Fruit fly (Drosophila melanogaster) whole organism, embryonic: Measurements from ENCODE around the gene CG10068.

ENCODE experiments used
- Blimp-1 ChIP-seq: fragments of 200-800 bp; sonication (Bioruptor generic); optimal IDR thresholded peaks from 3 replicates; lab custom pipeline; 2018; ENCODE audit warnings: missing biosample characterization, missing genetic modification characterization, mild to moderate bottlenecking, moderate library complexity, missing genetic modification reagents
- CG11696 ChIP-seq: fragments of 200-800 bp; sonication (Bioruptor generic); IDR thresholded peaks from 2 replicates; pipeline ENCODE4 v1.3.6; 2022; ENCODE audit warnings: missing biosample characterization, missing genetic modification characterization
- CG11723 ChIP-seq: fragments of 200-800 bp; sonication (Bioruptor generic); optimal IDR thresholded peaks from 2 replicates; lab custom pipeline; 2017; ENCODE audit warnings: missing biosample characterization, mild to moderate bottlenecking, missing genetic modification characterization
- CG12155 ChIP-seq: fragments of 200-800 bp; sonication (Bioruptor generic); optimal IDR thresholded peaks from 3 replicates; lab custom pipeline; 2016; ENCODE audit warnings: missing biosample characterization, missing genetic modification characterization
- CG12744 ChIP-seq: fragments of 200-800 bp; sonication (Bioruptor generic); optimal IDR thresholded peaks from 2 replicates; lab custom pipeline; 2016; ENCODE audit warnings: missing biosample characterization, missing genetic modification characterization
- CG13624 ChIP-seq: fragments of 200-800 bp; sonication (Bioruptor generic); optimal IDR thresholded peaks from 2 replicates; lab custom pipeline; 2016; ENCODE audit warnings: missing biosample characterization, missing genetic modification characterization
- CG15479 ChIP-seq: fragments of 200-800 bp; sonication (Bioruptor generic); optimal IDR thresholded peaks from 3 replicates; lab custom pipeline; 2019; ENCODE audit warnings: missing biosample characterization, mild to moderate bottlenecking, missing genetic modification characterization, moderate library complexity
- CG15601 ChIP-seq: fragments of 200-800 bp; sonication (Bioruptor generic); optimal IDR thresholded peaks from 3 replicates; lab custom pipeline; 2019; ENCODE audit warnings: missing biosample characterization, mild to moderate bottlenecking, missing genetic modification characterization, moderate library complexity
- CG17802 ChIP-seq: fragments of 200-800 bp; sonication (Bioruptor generic); optimal IDR thresholded peaks from 2 replicates; lab custom pipeline; 2018; ENCODE audit warnings: missing biosample characterization, mild to moderate bottlenecking, missing genetic modification characterization, moderate library complexity
- CG17912 ChIP-seq: fragments of 200-800 bp; sonication (Bioruptor generic); optimal IDR thresholded peaks from 2 replicates; lab custom pipeline; 2018; ENCODE audit warnings: missing biosample characterization, mild to moderate bottlenecking, missing genetic modification characterization
- CG30403 ChIP-seq: fragments of 200-800 bp; sonication (Bioruptor generic); optimal IDR thresholded peaks from 3 replicates; lab custom pipeline; 2016; ENCODE audit warnings: missing biosample characterization, missing genetic modification characterization
- CG30431 ChIP-seq: fragments of 200-800 bp; sonication (Bioruptor generic); optimal IDR thresholded peaks from 2 replicates; lab custom pipeline; 2017; ENCODE audit warnings: missing biosample characterization, missing genetic modification characterization
- CG34224 ChIP-seq: fragments of 200-800 bp; sonication (Bioruptor generic); IDR thresholded peaks from 3 replicates; pipeline ENCODE4 v1.3.6; 2022; ENCODE audit warnings: missing biosample characterization, missing genetic modification characterization; ENCODE audit not compliant: partially characterized antibody
- CG3726 ChIP-seq: fragments of 200-800 bp; sonication (Bioruptor generic); IDR thresholded peaks from 3 replicates; pipeline ENCODE4, ENCODE4 v1.3.6; 2022; ENCODE audit warnings: missing biosample characterization, missing genetic modification characterization
- CG4424 ChIP-seq: fragments of 200-800 bp; sonication (Bioruptor generic); optimal IDR thresholded peaks from 3 replicates; lab custom pipeline; 2016; ENCODE audit warnings: missing biosample characterization, missing genetic modification characterization
- CG6791 ChIP-seq: fragments of 200-800 bp; sonication (Bioruptor generic); IDR thresholded peaks from 3 replicates; pipeline ENCODE4 v1.3.6; 2022; ENCODE audit warnings: missing biosample characterization, missing genetic modification characterization; ENCODE audit not compliant: partially characterized antibody
- CG9932 ChIP-seq: fragments of 200-800 bp; sonication (Bioruptor generic); IDR thresholded peaks from 2 replicates; pipeline ENCODE4 v1.3.6; 2022; ENCODE audit warnings: missing biosample characterization, missing genetic modification characterization
- CTCF ChIP-seq: fragments of 200-800 bp; sonication (Bioruptor generic); optimal IDR thresholded peaks from 2 replicates; lab custom pipeline; 2017; ENCODE audit warnings: missing biosample characterization, mild to moderate bottlenecking, missing genetic modification characterization, moderate library complexity
- Deaf1 ChIP-seq: fragments of 200-800 bp; optimal IDR thresholded peaks from 3 replicates; lab custom pipeline; 2019; ENCODE audit warnings: missing biosample characterization, mild to moderate bottlenecking, missing genetic modification characterization, moderate library complexity
- Ets65A ChIP-seq: fragments of 200-800 bp; sonication (Bioruptor generic); peaks from one replicate; lab custom pipeline; 2016; ENCODE audit warnings: missing biosample characterization, missing genetic modification characterization
- H2.0 ChIP-seq: fragments of 200-800 bp; sonication (Bioruptor generic); IDR thresholded peaks from 2 replicates; pipeline ENCODE4 v1.3.6; 2022; ENCODE audit warnings: missing biosample characterization, missing genetic modification characterization
- Hand ChIP-seq: fragments of 200-800 bp; sonication (Bioruptor generic); optimal IDR thresholded peaks from 2 replicates; lab custom pipeline; 2017; ENCODE audit warnings: mild to moderate bottlenecking, missing biosample characterization, missing genetic modification reagents, missing genetic modification characterization
- Med ChIP-seq: fragments of 200-800 bp; sonication (Bioruptor generic); peaks from one replicate; lab custom pipeline; 2016; ENCODE audit warnings: missing biosample characterization, missing genetic modification characterization, mild to moderate bottlenecking, inconsistent platforms, moderate library complexity
- Nf-YB ChIP-seq: fragments of 200-800 bp; sonication (Bioruptor generic); optimal IDR thresholded peaks from 3 replicates; lab custom pipeline; 2019; ENCODE audit warnings: missing biosample characterization, mild to moderate bottlenecking, missing genetic modification characterization, moderate library complexity
- Pdp1 ChIP-seq, 2 experiments: fragments of 200-800 bp; sonication (Bioruptor generic); optimal IDR thresholded peaks; 3 replicates each; lab custom pipeline; 2016; ENCODE audit warnings: missing biosample characterization in 2 of 2, missing genetic modification characterization in 2 of 2, mild to moderate bottlenecking in 1 of 2, moderate library complexity in 1 of 2
- Xbp1 ChIP-seq: fragments of 200-800 bp; sonication (Bioruptor generic); optimal IDR thresholded peaks from 3 replicates; lab custom pipeline; 2016; ENCODE audit warnings: missing biosample characterization, mild to moderate bottlenecking, missing genetic modification characterization
- chm ChIP-seq: fragments of 200-800 bp; sonication (Bioruptor generic); IDR thresholded peaks from 2 replicates; pipeline ENCODE4 v1.3.6; 2022; ENCODE audit warnings: missing biosample characterization, missing genetic modification characterization
- chn ChIP-seq: fragments of 200-800 bp; sonication (Bioruptor generic); optimal IDR thresholded peaks from 2 replicates; lab custom pipeline; 2016; ENCODE audit warnings: missing biosample characterization, missing genetic modification characterization
- ci ChIP-seq: fragments of 200-800 bp; sonication (Bioruptor generic); IDR thresholded peaks from 3 replicates; pipeline ENCODE4 v1.3.6; 2022; ENCODE audit warnings: missing biosample characterization, missing genetic modification characterization
- mld ChIP-seq: fragments of 200-800 bp; sonication (Bioruptor generic); IDR thresholded peaks from 3 replicates; pipeline ENCODE4 v1.3.6; 2022; ENCODE audit warnings: missing biosample characterization, missing genetic modification characterization; ENCODE audit not compliant: partially characterized antibody
- sens ChIP-seq: fragments of 200-800 bp; sonication (Bioruptor generic); peaks from one replicate; lab custom pipeline; 2016; ENCODE audit warnings: missing biosample characterization, missing genetic modification characterization
- sima ChIP-seq: fragments of 200-800 bp; sonication (Bioruptor generic); optimal IDR thresholded peaks from 2 replicates; lab custom pipeline; 2016; ENCODE audit warnings: missing biosample characterization, missing genetic modification characterization
- sr ChIP-seq: fragments of 200-800 bp; sonication (Bioruptor generic); IDR thresholded peaks from 3 replicates; pipeline ENCODE4 v1.3.6; 2022; ENCODE audit warnings: missing biosample characterization, missing genetic modification characterization
- tin ChIP-seq: fragments of 200-800 bp; sonication (Bioruptor generic); optimal IDR thresholded peaks from 3 replicates; lab custom pipeline; 2016; ENCODE audit warnings: missing biosample characterization, missing genetic modification characterization
- zfh2 ChIP-seq: fragments of 200-800 bp; sonication (Bioruptor generic); optimal IDR thresholded peaks from 2 replicates; lab custom pipeline; 2016; ENCODE audit warnings: missing biosample characterization, missing genetic modification characterization

CG10068 gene

dm6 chr3R:7088837-7089361 is 38.9 kb downstream of the CG10068 start (continued):
- TF ChIP-seq CG15479 (GFP tag; lab: Kevin White, UChicago) (no peak), Xbp1 (no peak), CG11696 (GFP tag; lab: Robert Waterston, UW) (0 out of 2 replicates have a peak, but pooled peaks have one; percentile 49), Nf-YB (no peak), Med (GFP tag; lab: Kevin White, UChicago) (peak; percentile 67), CG13624 (GFP tag; lab: Kevin White, UChicago) (no peak), CG30403 (GFP tag; lab: Kevin White, UChicago) (no peak), CG11723 (GFP tag; lab: Kevin White, UChicago) (no peak), sr (GFP tag; lab: Robert Waterston, UW) (no peak), CG12744 (GFP tag; lab: Kevin White, UChicago) (no peak), CG17802 (tag; lab: Kevin White, UChicago) (no peak), CG4424 (GFP tag; lab: Kevin White, UChicago) (no peak), CG34224 (0 out of 3 replicates have a peak, but pooled peaks have one; percentile 4), CTCF (GFP tag; lab: Kevin White, UChicago) (no peak), CG30431 (GFP tag; lab: Kevin White, UChicago) (no peak), Deaf1 (tag; lab: Kevin White, UChicago) (no peak), CG12155 (GFP tag; lab: Kevin White, UChicago) (no peak), Pdp1 (GFP tag; optimal IDR thresholded peaks at IDR 0.05; lab: Kevin White, UChicago) (peak in 1 of 2 experiments; percentile 22), zfh2 (GFP tag; lab: Kevin White, UChicago) (no peak)

- TF ChIP-seq chn (no peak), sima (GFP tag; lab: Kevin White, UChicago) (no peak), CG6791 (GFP tag; lab: Robert Waterston, UW) (0 out of 3 replicates have a peak, but pooled peaks have one; percentile 13), Ets65A (GFP tag; lab: Kevin White, UChicago) (peak; percentile 85), CG9932 (GFP tag; lab: Robert Waterston, UW) (0 out of 2 replicates have a peak, but pooled peaks have one; percentile 10), sens (peak; percentile 8), tin (GFP tag; lab: Kevin White, UChicago) (no peak), H2.0 (0 out of 2 replicates have a peak, but pooled peaks have one; percentile 4), CG17802 (tag; lab: Kevin White, UChicago) (no peak)
Observed at dm6 chr3R:7087904-7088303, 39.9 kb downstream of the CG10068 start.

- no peak for TF ChIP-seq Blimp-1
- peak; percentile 59 for TF ChIP-seq Med (GFP tag; lab: Kevin White, UChicago)
- TF ChIP-seq mld (GFP tag; lab: Robert Waterston, UW): 0 out of 3 replicates have a peak, but pooled peaks have one; percentile 27
- TF ChIP-seq CG17912: peak; percentile 33
- TF ChIP-seq CG15601 (tag; lab: Kevin White, UChicago): no peak
- peak; percentile 57 for TF ChIP-seq Ets65A (GFP tag; lab: Kevin White, UChicago)
- no peak for TF ChIP-seq CG3726 (GFP tag; lab: Robert Waterston, UW)
- TF ChIP-seq Hand (GFP tag; lab: Kevin White, UChicago): no peak
- peak; percentile 53; the same call in 1 of the 2 replicates for TF ChIP-seq chm
- TF ChIP-seq ci (GFP tag; lab: Robert Waterston, UW): 0 out of 3 replicates have a peak, but pooled peaks have one; percentile 26
Observed at dm6 chr3R:7087201-7087505, 40.7 kb downstream of the CG10068 start.
